Worm (Caenorhabditis elegans): ENCODE results near the gene C43F9.4.

ce11 chrIV:10571020-10571419, 18.0 kb downstream of the C43F9.4 start:
- TF ChIP-seq zip-2 (tag; optimal IDR thresholded peaks at IDR 0.05) (no peak), nhr-28 (tag; optimal IDR thresholded peaks at IDR 0.05) (no peak), unc-62 (GFP tag; optimal IDR thresholded peaks at IDR 0.05 in 1 of 2) (no peak), unc-62 (tag; optimal IDR thresholded peaks at IDR 0.05) (no peak), lin-39 (tag; optimal IDR thresholded peaks at IDR 0.05) (no peak), aha-1 (tag) (no peak), dpl-1 (GFP tag; optimal IDR thresholded peaks at IDR 0.05) (no peak), pha-4 (GFP tag; IDR thresholded peaks at IDR 0.05) (no peak), pha-4 (tag; optimal IDR thresholded peaks at IDR 0.05) (no peak), ctbp-1 (GFP tag; IDR thresholded peaks at IDR 0.05) (no peak), ceh-82 (tag; optimal IDR thresholded peaks at IDR 0.05) (no peak), egl-27 (tag; optimal IDR thresholded peaks at IDR 0.05) (no peak), nhr-10 (tag; optimal IDR thresholded peaks at IDR 0.05) (no peak), ZK546.5 (tag; optimal IDR thresholded peaks at IDR 0.05) (no peak), nhr-76 (tag; optimal IDR thresholded peaks at IDR 0.05) (no peak)

Measured in whole organism, L4 larva.